Fruit fly (Drosophila melanogaster): Measurements from ENCODE around the gene alien.

alien gene

dm6 chr2L:8949919-8950722, 47.1 kb downstream of the alien start:
- peak; percentile 50 for TF ChIP-seq Sox15 (GFP tag; optimal IDR thresholded peaks at IDR 0.05)
- TF ChIP-seq CG11294 (GFP tag; IDR thresholded peaks at IDR 0.05) = no peak
- TF ChIP-seq CG6854 (GFP tag; optimal IDR thresholded peaks at IDR 0.05) = peak; percentile 78
- peak; percentile 65 for TF ChIP-seq spab (GFP tag; optimal IDR thresholded peaks at IDR 0.05)
- TF ChIP-seq dac (GFP tag; optimal IDR thresholded peaks at IDR 0.05) = no peak
- TF ChIP-seq Ets96B (tag; optimal IDR thresholded peaks at IDR 0.05) = peak; percentile 48
- TF ChIP-seq topi (GFP tag; optimal IDR thresholded peaks at IDR 0.05) = peak; percentile 84
- TF ChIP-seq Sox14 (GFP tag; optimal IDR thresholded peaks at IDR 0.05) = peak; percentile 78
- TF ChIP-seq CG11762 (GFP tag; optimal IDR thresholded peaks at IDR 0.05; ENCODE audit: insufficient read depth) = peak; percentile 37
- peak; percentile 62 for TF ChIP-seq Eip75B (GFP tag; optimal IDR thresholded peaks at IDR 0.05)
- TF ChIP-seq Smox (GFP tag; optimal IDR thresholded peaks at IDR 0.05) = peak; percentile 67
- no peak for TF ChIP-seq CG16779 (tag; optimal IDR thresholded peaks at IDR 0.05)
- TF ChIP-seq Ets21C (GFP tag; optimal IDR thresholded peaks at IDR 0.05) = peak; percentile 64
- no peak for TF ChIP-seq eg (GFP tag; IDR thresholded peaks at IDR 0.05)
- TF ChIP-seq Blimp-1 (GFP tag; optimal IDR thresholded peaks at IDR 0.05) = peak; percentile 85
- peak; percentile 75 for TF ChIP-seq Eip93F (GFP tag; optimal IDR thresholded peaks at IDR 0.05)
- TF ChIP-seq cyc (GFP tag; optimal IDR thresholded peaks at IDR 0.05) = peak; percentile 74
- TF ChIP-seq CG3032 (tag; optimal IDR thresholded peaks at IDR 0.05) = peak; percentile 64
- TF ChIP-seq Lpt (GFP tag; optimal IDR thresholded peaks at IDR 0.05) = no peak
- TF ChIP-seq CG6163 (GFP tag; IDR thresholded peaks at IDR 0.05) = 0 out of 3 replicates have a peak, but pooled peaks have one; percentile 52
- TF ChIP-seq CG1621 (tag; optimal IDR thresholded peaks at IDR 0.05) = no peak
- TF ChIP-seq CG6276 (GFP tag; optimal IDR thresholded peaks at IDR 0.05) = no peak
- TF ChIP-seq lz (GFP tag; optimal IDR thresholded peaks at IDR 0.05) = peak; percentile 83
- TF ChIP-seq fd85E (GFP tag; optimal IDR thresholded peaks at IDR 0.05) = no peak
- peak; percentile 67 for TF ChIP-seq CG6808 (GFP tag; optimal IDR thresholded peaks at IDR 0.05)
- peak; percentile 80 for TF ChIP-seq vri (GFP tag; optimal IDR thresholded peaks at IDR 0.05)
- TF ChIP-seq fkh (GFP tag; optimal IDR thresholded peaks at IDR 0.05) = no peak
- TF ChIP-seq OdsH (GFP tag; optimal IDR thresholded peaks at IDR 0.05) = peak; percentile 64
- no peak for TF ChIP-seq CG8119 (GFP tag; IDR thresholded peaks at IDR 0.05)
- TF ChIP-seq dsx (GFP tag; optimal IDR thresholded peaks at IDR 0.05; ENCODE audit: poor library complexity, severe bottlenecking) = peak; percentile 21
- peak; percentile 51 for TF ChIP-seq net (GFP tag; optimal IDR thresholded peaks at IDR 0.05)
- peak; percentile 32 for TF ChIP-seq CG9139 (GFP tag; optimal IDR thresholded peaks at IDR 0.05)
- peak; percentile 50 to 58 for TF ChIP-seq ss (GFP tag; optimal IDR thresholded peaks at IDR 0.05)
- TF ChIP-seq esn (GFP tag; optimal IDR thresholded peaks at IDR 0.05) = peak; percentile 86
- peak; percentile 72 for TF ChIP-seq CG34406 (GFP tag; optimal IDR thresholded peaks at IDR 0.05)
- peak; percentile 68 for TF ChIP-seq CG11902 (GFP tag; optimal IDR thresholded peaks at IDR 0.05)
- no peak for TF ChIP-seq Hr38 (GFP tag; optimal IDR thresholded peaks at IDR 0.05)
- TF ChIP-seq Eip78C (GFP tag) = peak; percentile 84
- TF ChIP-seq salr (GFP tag; optimal IDR thresholded peaks at IDR 0.05) = peak; percentile 41 to 68
- TF ChIP-seq CG15336 (GFP tag; IDR thresholded peaks at IDR 0.05) = peak; percentile 18; the same call in 1 of the 2 replicates
- peak; percentile 69 for TF ChIP-seq CG10631 (GFP tag; optimal IDR thresholded peaks at IDR 0.05)
- TF ChIP-seq CG7368 (GFP tag; optimal IDR thresholded peaks at IDR 0.05) = peak; percentile 28
- TF ChIP-seq Met (GFP tag; optimal IDR thresholded peaks at IDR 0.05) = peak; percentile 86
- 0 out of 2 replicates have a peak, but pooled peaks have one; percentile 11 for TF ChIP-seq Gug (GFP tag; IDR thresholded peaks at IDR 0.05)
- TF ChIP-seq CG8632 (GFP tag; optimal IDR thresholded peaks at IDR 0.05) = peak; percentile 38
- peak; percentile 58 for TF ChIP-seq CG10669 (GFP tag; optimal IDR thresholded peaks at IDR 0.05)
- TF ChIP-seq acj6 (GFP tag; optimal IDR thresholded peaks at IDR 0.05) = peak; percentile 78
- TF ChIP-seq pdm3 (GFP tag; optimal IDR thresholded peaks at IDR 0.05) = peak; percentile 57
- peak; percentile 79 for TF ChIP-seq CG31627 (GFP tag; optimal IDR thresholded peaks at IDR 0.05)
- TF ChIP-seq svp (GFP tag) = peak; percentile 89
